Fruit fly (Drosophila melanogaster) whole organism, adult: ENCODE data around the gene CG3862.

ENCODE experiments used
- CG11617 ChIP-seq: fragments of 200-800 bp; sonication (Bioruptor generic); optimal IDR thresholded peaks from 2 replicates; lab custom pipeline; 2017; ENCODE audit warnings: mild to moderate bottlenecking, missing biosample characterization, missing genetic modification reagents, missing genetic modification characterization
- CG12768 ChIP-seq: fragments of 200-800 bp; sonication (Bioruptor generic); optimal IDR thresholded peaks from 2 replicates; lab custom pipeline; 2017; ENCODE audit warnings: missing biosample characterization, missing genetic modification characterization, mild to moderate bottlenecking, moderate library complexity, missing genetic modification reagents
- CG14711 ChIP-seq: fragments of 200-800 bp; sonication (Bioruptor generic); optimal IDR thresholded peaks from 2 replicates; lab custom pipeline; 2018; ENCODE audit warnings: missing biosample characterization, mild to moderate bottlenecking, missing genetic modification characterization, moderate library complexity
- CG1620 ChIP-seq: fragments of 200-800 bp; sonication (Bioruptor generic); optimal IDR thresholded peaks from 2 replicates; lab custom pipeline; 2016; ENCODE audit warnings: missing biosample characterization, missing genetic modification characterization
- CG33017 ChIP-seq: fragments of 200-800 bp; sonication (Bioruptor generic); optimal IDR thresholded peaks from 2 replicates; lab custom pipeline; 2018; ENCODE audit warnings: missing biosample characterization, mild to moderate bottlenecking, missing genetic modification characterization, moderate library complexity
- CG5204 ChIP-seq: fragments of 200-800 bp; sonication (Bioruptor generic); optimal IDR thresholded peaks from 2 replicates; lab custom pipeline; 2016; ENCODE audit warnings: missing biosample characterization, missing genetic modification characterization
- CG7045 ChIP-seq: fragments of 200-800 bp; sonication (Bioruptor generic); optimal IDR thresholded peaks from 2 replicates; lab custom pipeline; 2017; ENCODE audit warnings: missing biosample characterization, mild to moderate bottlenecking, missing genetic modification characterization
- CG7101 ChIP-seq: fragments of 200-800 bp; sonication (Bioruptor generic); optimal IDR thresholded peaks from 2 replicates; lab custom pipeline; 2018; ENCODE audit warnings: missing biosample characterization, mild to moderate bottlenecking, missing genetic modification characterization, moderate library complexity
- Clk ChIP-seq: fragments of 200-800 bp; sonication (Bioruptor generic); optimal IDR thresholded peaks from 2 replicates; lab custom pipeline; 2017; ENCODE audit warnings: missing biosample characterization, missing genetic modification characterization
- Crg-1 ChIP-seq: fragments of 200-800 bp; sonication (Bioruptor generic); optimal IDR thresholded peaks from 2 replicates; lab custom pipeline; 2016; ENCODE audit warnings: missing biosample characterization, missing genetic modification characterization
- Hr96 ChIP-seq: fragments of 200-800 bp; sonication (Bioruptor generic); optimal IDR thresholded peaks from 2 replicates; lab custom pipeline; 2016; ENCODE audit warnings: missing biosample characterization, missing genetic modification characterization
- Mnt ChIP-seq: fragments of 200-800 bp; sonication (Bioruptor generic); optimal IDR thresholded peaks from 2 replicates; lab custom pipeline; 2016; ENCODE audit warnings: missing biosample characterization, mild to moderate bottlenecking, missing genetic modification characterization
- bab1 ChIP-seq: fragments of 200-800 bp; sonication (Bioruptor generic); optimal IDR thresholded peaks from 3 replicates; lab custom pipeline; 2019; ENCODE audit warnings: missing biosample characterization, mild to moderate bottlenecking, missing genetic modification characterization, moderate library complexity
- cic ChIP-seq: fragments of 200-800 bp; sonication (Bioruptor generic); optimal IDR thresholded peaks from 2 replicates; lab custom pipeline; 2017; ENCODE audit warnings: missing biosample characterization, mild to moderate bottlenecking, missing genetic modification characterization, moderate library complexity
- cnc ChIP-seq, 2 experiments: fragments of >200 bp; optimal IDR thresholded peaks; 2 replicates each; lab custom pipeline; 2017
- kay ChIP-seq: fragments of 200-800 bp; sonication (Bioruptor generic); peaks from one replicate; lab custom pipeline; 2016; ENCODE audit warnings: missing biosample characterization, missing genetic modification characterization, borderline replicate concordance
- ovo ChIP-seq: fragments of 200-800 bp; sonication (Bioruptor generic); optimal IDR thresholded peaks from 2 replicates; lab custom pipeline; 2016; ENCODE audit warnings: missing biosample characterization, missing genetic modification characterization
- pad ChIP-seq: fragments of 200-800 bp; sonication (Bioruptor generic); optimal IDR thresholded peaks from 3 replicates; lab custom pipeline; 2017; ENCODE audit warnings: missing biosample characterization, missing genetic modification characterization, mild to moderate bottlenecking, moderate library complexity, missing genetic modification reagents
- tj ChIP-seq: fragments of 200-800 bp; sonication (Bioruptor generic); optimal IDR thresholded peaks from 3 replicates; lab custom pipeline; 2017; ENCODE audit warnings: missing biosample characterization, mild to moderate bottlenecking, missing genetic modification characterization, moderate library complexity
- toe ChIP-seq: fragments of 200-800 bp; sonication (Bioruptor generic); optimal IDR thresholded peaks from 2 replicates; lab custom pipeline; 2016; ENCODE audit warnings: missing biosample characterization, missing genetic modification characterization

The CG3862 gene

dm6 chr2L:810277-810676, 15.4 kb downstream of the CG3862 start, which contains the start of gene Nnf1b:
Gene Nnf1b, plus strand, starts transcription at chr2L:810577.
- TF ChIP-seq bab1 (GFP tag; lab: Kevin White, UChicago) (no peak), Hr96 (GFP tag; lab: Kevin White, UChicago) (no peak), CG33017 (tag; lab: Kevin White, UChicago) (no peak), tj (GFP tag; lab: Kevin White, UChicago) (no peak)

- TF ChIP-seq CG11617: no peak
- no peak for TF ChIP-seq cic (GFP tag; lab: Kevin White, UChicago)
- TF ChIP-seq Clk (GFP tag; lab: Kevin White, UChicago): no peak
- no peak for TF ChIP-seq bab1 (GFP tag; lab: Kevin White, UChicago)
- TF ChIP-seq tj (GFP tag; lab: Kevin White, UChicago): no peak
- TF ChIP-seq CG1620 (GFP tag; lab: Kevin White, UChicago): no peak
- no peak for TF ChIP-seq Crg-1
- no peak for TF ChIP-seq CG7101 (tag; lab: Kevin White, UChicago)
- TF ChIP-seq cnc (optimal IDR thresholded peaks at IDR 0.05; lab: Kevin White, UChicago): no peak
- TF ChIP-seq toe: no peak
These were observed 35.0 kb downstream of the CG3862 start, which contains the start of gene Pkg21D for dm6 chr2L:790698-791097. Gene Pkg21D, minus strand, starts transcription at chr2L:790798.

- TF ChIP-seq CG12768 (GFP tag; lab: Kevin White, UChicago): peak; percentile 38
- peak; percentile 42 for TF ChIP-seq pad (GFP tag; lab: Kevin White, UChicago)
- no peak for TF ChIP-seq CG7101 (tag; lab: Kevin White, UChicago)
These were observed 35.7 kb downstream of the CG3862 start for dm6 chr2L:789966-790365.

dm6 chr2L:784036-784435, 41.6 kb downstream of the CG3862 start, which contains the start of gene CG3544:
Gene CG3544, plus strand, starts transcription at chr2L:784336.
- no peak for TF ChIP-seq Crg-1
- no peak for TF ChIP-seq Hr96 (GFP tag; lab: Kevin White, UChicago)
- no peak for TF ChIP-seq bab1 (GFP tag; lab: Kevin White, UChicago)
- TF ChIP-seq CG33017 (tag; lab: Kevin White, UChicago): no peak
- no peak for TF ChIP-seq kay
- TF ChIP-seq CG11617: no peak
- TF ChIP-seq CG7101 (tag; lab: Kevin White, UChicago): no peak
- TF ChIP-seq ovo (GFP tag; lab: Kevin White, UChicago): no peak
- no peak for TF ChIP-seq CG1620 (GFP tag; lab: Kevin White, UChicago)
- no peak for TF ChIP-seq CG14711
- TF ChIP-seq tj (GFP tag; lab: Kevin White, UChicago): no peak
- no peak for TF ChIP-seq CG12768 (GFP tag; lab: Kevin White, UChicago)
- no peak for TF ChIP-seq toe
- no peak for TF ChIP-seq Clk (GFP tag; lab: Kevin White, UChicago)
- TF ChIP-seq CG5204: no peak
- no peak for TF ChIP-seq Mnt (GFP tag; lab: Kevin White, UChicago)
- no peak for TF ChIP-seq cic (GFP tag; lab: Kevin White, UChicago)
- TF ChIP-seq CG7045 (GFP tag; lab: Kevin White, UChicago): no peak

dm6 chr2L:780851-781250, 44.8 kb downstream of the CG3862 start:
- TF ChIP-seq CG7045 (GFP tag; lab: Kevin White, UChicago): no peak
- TF ChIP-seq Mnt (GFP tag; lab: Kevin White, UChicago): no peak
- TF ChIP-seq CG1620 (GFP tag; lab: Kevin White, UChicago): no peak
- TF ChIP-seq Crg-1: no peak

dm6 chr2L:780182-780581, 45.5 kb downstream of the CG3862 start, which contains the start of gene Gr21a:
Gene Gr21a, plus strand, starts transcription at chr2L:780482.
- TF ChIP-seq CG1620 (GFP tag; lab: Kevin White, UChicago) (no peak), cnc (optimal IDR thresholded peaks at IDR 0.05; lab: Kevin White, UChicago) (no peak), CG14711 (no peak), CG7045 (GFP tag; lab: Kevin White, UChicago) (no peak), Hr96 (GFP tag; lab: Kevin White, UChicago) (no peak), CG12768 (GFP tag; lab: Kevin White, UChicago) (no peak), bab1 (GFP tag; lab: Kevin White, UChicago) (no peak), Clk (GFP tag; lab: Kevin White, UChicago) (no peak)

dm6 chr2L:779123-779584, 46.5 kb downstream of the CG3862 start, which contains the start of gene CG13947:
Gene CG13947, plus strand, starts transcription at chr2L:779173.
- TF ChIP-seq cic (GFP tag; lab: Kevin White, UChicago) (no peak), pad (GFP tag; lab: Kevin White, UChicago) (no peak), cnc (optimal IDR thresholded peaks at IDR 0.05; lab: Kevin White, UChicago) (no peak), Clk (GFP tag; lab: Kevin White, UChicago) (no peak), CG12768 (GFP tag; lab: Kevin White, UChicago) (no peak), tj (GFP tag; lab: Kevin White, UChicago) (no peak), kay (no peak), Mnt (GFP tag; lab: Kevin White, UChicago) (no peak), CG7045 (GFP tag; lab: Kevin White, UChicago) (no peak), ovo (GFP tag; lab: Kevin White, UChicago) (no peak), CG33017 (tag; lab: Kevin White, UChicago) (no peak), bab1 (GFP tag; lab: Kevin White, UChicago) (no peak), CG14711 (no peak), CG7101 (tag; lab: Kevin White, UChicago) (no peak), Crg-1 (no peak)
